Fruit fly (Drosophila melanogaster): ENCODE results near the gene CG3808.

The CG3808 gene

DNA sequence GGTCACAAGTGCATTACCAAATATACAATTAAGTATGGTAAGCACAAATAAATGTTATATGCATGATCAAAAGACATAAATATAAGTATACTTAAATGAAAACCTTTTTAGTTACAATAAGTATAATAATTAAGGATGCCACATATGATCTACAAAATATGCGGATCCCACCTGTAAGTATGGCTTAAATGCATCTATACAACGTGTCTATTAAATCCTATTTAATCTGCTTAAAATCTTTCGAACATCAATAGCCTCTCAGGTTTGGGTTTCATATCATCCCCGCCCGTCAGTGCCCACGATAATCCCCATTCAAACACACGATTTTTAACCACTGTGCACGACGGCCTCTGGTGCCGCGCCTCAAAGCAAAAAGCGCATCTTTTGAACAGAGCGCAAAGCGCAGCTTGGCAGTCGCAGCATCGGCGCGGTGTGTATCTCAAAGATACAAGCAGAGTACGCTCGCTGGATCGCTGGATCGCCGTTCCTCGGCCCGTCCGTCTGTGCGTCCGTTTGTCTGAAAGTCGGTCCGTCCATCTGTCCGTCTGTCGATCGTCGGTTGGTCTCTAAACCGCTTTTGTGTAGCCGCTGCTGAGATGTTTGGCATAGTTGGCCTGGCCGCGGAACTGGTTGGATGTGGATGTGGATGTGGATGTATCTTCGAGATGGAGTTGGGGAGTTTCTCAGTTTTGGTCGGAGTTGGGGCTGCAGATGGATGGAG, 41.4 kb upstream of the CG3808 start (continued):
- no peak for TF ChIP-seq pum (GFP tag; optimal IDR thresholded peaks at IDR 0.05)
- TF ChIP-seq Chrac-16 (GFP tag; optimal IDR thresholded peaks at IDR 0.05) = peak; percentile 4
- peak; percentile 56 for TF ChIP-seq kni (GFP tag; optimal IDR thresholded peaks at IDR 0.05)
- no peak for TF ChIP-seq btn (GFP tag; optimal IDR thresholded peaks at IDR 0.05)
- peak; percentile 23 for TF ChIP-seq PHDP (tag; optimal IDR thresholded peaks at IDR 0.05)
- TF ChIP-seq CG17359 (tag; optimal IDR thresholded peaks at IDR 0.05) = peak; percentile 24
- TF ChIP-seq salm (tag; optimal IDR thresholded peaks at IDR 0.05) = peak; percentile 6
- TF ChIP-seq CG6813 (GFP tag; optimal IDR thresholded peaks at IDR 0.05) = peak; percentile 5
- TF ChIP-seq CG2875 (GFP tag; optimal IDR thresholded peaks at IDR 0.05) = peak; percentile 47
- TF ChIP-seq dmrt11E (tag; optimal IDR thresholded peaks at IDR 0.05) = peak; percentile 30
- peak; percentile 30 for TF ChIP-seq CG9437 (GFP tag; optimal IDR thresholded peaks at IDR 0.05)
- TF ChIP-seq CG16863 (GFP tag; optimal IDR thresholded peaks at IDR 0.05) = peak; percentile 5
- peak; percentile 9 for TF ChIP-seq CG6854 (GFP tag; optimal IDR thresholded peaks at IDR 0.05)
- TF ChIP-seq Elba2 (GFP tag; optimal IDR thresholded peaks at IDR 0.05) = no peak
- TF ChIP-seq CG7839 (tag; optimal IDR thresholded peaks at IDR 0.05) = peak; percentile 37
- TF ChIP-seq CG5180 (GFP tag; optimal IDR thresholded peaks at IDR 0.05) = peak; percentile 75
- TF ChIP-seq ci (GFP tag; IDR thresholded peaks at IDR 0.05) = 0 out of 3 replicates have a peak, but pooled peaks have one; percentile 8
- peak; percentile 67 for TF ChIP-seq CG10209 (GFP tag; optimal IDR thresholded peaks at IDR 0.05)
- TF ChIP-seq CG4820 (GFP tag; optimal IDR thresholded peaks at IDR 0.05) = peak; percentile 19
- no peak for TF ChIP-seq lmd (GFP tag; IDR thresholded peaks at IDR 0.05)
- peak; percentile 1 for TF ChIP-seq CG12942 (GFP tag; optimal IDR thresholded peaks at IDR 0.05)
- peak; percentile 35 for TF ChIP-seq Ssrp (tag; optimal IDR thresholded peaks at IDR 0.05)
- peak; percentile 54 for TF ChIP-seq nom (GFP tag; optimal IDR thresholded peaks at IDR 0.05)
- peak; percentile 37 for TF ChIP-seq CG30403 (GFP tag; optimal IDR thresholded peaks at IDR 0.05)

- TF ChIP-seq Mrtf (GFP tag; IDR thresholded peaks at IDR 0.05) (no peak), CG11456 (GFP tag; IDR thresholded peaks at IDR 0.05) (no peak), CG5180 (GFP tag; optimal IDR thresholded peaks at IDR 0.05) (peak; percentile 87), Ets65A (GFP tag) (peak; percentile 15)
Measured at dm6 chr3L:19041161-19041560, 40.8 kb upstream of the CG3808 start.

DNA sequence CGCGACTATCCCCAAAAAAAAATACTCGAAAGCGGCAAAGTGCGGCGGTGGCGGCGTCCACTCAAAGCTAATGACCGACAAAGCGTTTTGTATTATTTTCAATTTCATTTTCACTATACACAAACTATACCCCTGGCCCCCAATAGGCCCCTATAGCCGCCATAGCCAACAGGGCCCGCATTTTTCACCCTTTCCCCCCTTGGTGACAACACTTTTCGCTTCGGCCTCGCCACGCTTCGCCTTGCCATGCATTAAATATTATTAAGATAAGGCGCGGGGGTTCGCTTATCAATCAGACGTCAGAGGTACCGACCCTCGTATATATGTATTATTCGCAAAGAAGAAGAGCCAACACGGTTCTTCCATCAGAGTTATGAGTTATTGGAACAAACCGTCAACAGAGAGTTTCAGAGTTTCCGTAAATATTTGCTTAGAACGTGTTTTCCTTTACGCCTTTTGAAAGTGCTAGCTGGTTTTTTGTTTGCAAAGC, 39.8 kb upstream of the CG3808 start:
- TF ChIP-seq sna (GFP tag; IDR thresholded peaks at IDR 0.05; ENCODE audit: partially characterized antibody) (peak; percentile 15; the same call in 1 of the 2 replicates), CG17568 (GFP tag; optimal IDR thresholded peaks at IDR 0.05) (peak; percentile 44), ATbp (GFP tag; optimal IDR thresholded peaks at IDR 0.05) (no peak), sisA (GFP tag; IDR thresholded peaks at IDR 0.05) (no peak), ab (GFP tag; optimal IDR thresholded peaks at IDR 0.05) (no peak), Lim3 (GFP tag; IDR thresholded peaks at IDR 0.05) (peak; percentile 26; the same call in 1 of the 2 replicates), stwl (tag; optimal IDR thresholded peaks at IDR 0.05) (no peak), Hmx (GFP tag; optimal IDR thresholded peaks at IDR 0.05) (no peak), B-H1 (GFP tag; IDR thresholded peaks at IDR 0.05) (no peak), CG18262 (tag; optimal IDR thresholded peaks at IDR 0.05) (peak; percentile 14), lab (GFP tag; optimal IDR thresholded peaks at IDR 0.05) (peak; percentile 82), Gsc (GFP tag; IDR thresholded peaks at IDR 0.05) (no peak), Jarid2 (GFP tag; optimal IDR thresholded peaks at IDR 0.05) (no peak), dmrt11E (tag; optimal IDR thresholded peaks at IDR 0.05) (peak; percentile 41), her (GFP tag; optimal IDR thresholded peaks at IDR 0.05) (no peak), CG9797 (GFP tag; optimal IDR thresholded peaks at IDR 0.05) (no peak), inv (GFP tag; IDR thresholded peaks at IDR 0.05; ENCODE audit: partially characterized antibody) (no peak), CG15073 (GFP tag; optimal IDR thresholded peaks at IDR 0.05) (no peak), CG10431 (GFP tag; optimal IDR thresholded peaks at IDR 0.05) (peak; percentile 60), ERR (GFP tag; optimal IDR thresholded peaks at IDR 0.05) (no peak), CG15514 (GFP tag; optimal IDR thresholded peaks at IDR 0.05) (peak; percentile 18)
